Fruit fly (Drosophila melanogaster) Kc167 (cell line): ENCODE data around the gene crol.

Source experiments
- Myc ChIP-seq: fragments of >200 bp; optimal IDR thresholded peaks from 2 replicates; lab custom pipeline; 2017; ENCODE audit warnings: missing external identifiers
- h ChIP-seq: fragments of >200 bp; optimal IDR thresholded peaks from 3 replicates; lab custom pipeline; 2018; ENCODE audit warnings: missing external identifiers
- insv ChIP-seq: fragments of >200 bp; optimal IDR thresholded peaks from 3 replicates; lab custom pipeline; 2018; ENCODE audit warnings: missing external identifiers
- psq ChIP-seq: fragments of >200 bp; optimal IDR thresholded peaks from 2 replicates; lab custom pipeline; 2017; ENCODE audit warnings: missing external identifiers

DNA sequence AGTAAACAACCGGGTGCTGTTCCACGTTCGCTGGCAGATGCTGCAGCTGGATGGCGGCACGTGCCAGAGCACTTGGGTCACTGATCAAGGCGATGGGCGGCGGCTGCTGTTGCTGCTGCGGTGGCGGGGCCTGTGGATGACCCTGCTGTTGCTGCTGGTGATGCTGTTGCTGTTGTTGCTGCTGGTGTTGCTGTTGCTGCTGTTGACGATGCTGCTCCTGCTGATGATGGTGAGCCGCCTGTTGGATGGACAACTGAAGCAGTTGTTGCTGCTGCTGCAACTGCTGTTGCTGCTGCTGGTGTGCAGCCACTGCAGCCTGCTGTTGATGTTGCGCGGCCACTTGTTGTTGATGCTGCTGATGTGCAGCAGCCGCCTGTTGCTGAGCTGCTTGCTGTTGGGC is 12.1 kb downstream of the crol start:
- TF ChIP-seq h (peak; percentile 18), insv (lab: Kevin White, UChicago) (no peak), psq (lab: Kevin White, UChicago) (no peak), Myc (no peak)
